Worm (Caenorhabditis elegans) whole organism, L3 larva: Measurements from ENCODE around the gene F54F7.8.

Experiments
- lin-15B ChIP-seq: fragments of 150-350 bp; optimal IDR thresholded peaks from 2 replicates; lab custom pipeline; 2014; ENCODE audit warnings: missing biosample characterization, missing genetic modification characterization
- nhr-237 ChIP-seq: fragments of 150-350 bp; optimal IDR thresholded peaks from 2 replicates; lab custom pipeline; 2014; ENCODE audit warnings: missing biosample characterization, missing genetic modification characterization
- skn-1 ChIP-seq: fragments of 150-350 bp; optimal IDR thresholded peaks from 2 replicates; lab custom pipeline; 2014; ENCODE audit warnings: missing biosample characterization, missing genetic modification characterization
- snpc-4 ChIP-seq: fragments of 150-350 bp; optimal IDR thresholded peaks from 2 replicates; lab custom pipeline; 2014; ENCODE audit warnings: missing biosample characterization, missing genetic modification characterization

DNA sequence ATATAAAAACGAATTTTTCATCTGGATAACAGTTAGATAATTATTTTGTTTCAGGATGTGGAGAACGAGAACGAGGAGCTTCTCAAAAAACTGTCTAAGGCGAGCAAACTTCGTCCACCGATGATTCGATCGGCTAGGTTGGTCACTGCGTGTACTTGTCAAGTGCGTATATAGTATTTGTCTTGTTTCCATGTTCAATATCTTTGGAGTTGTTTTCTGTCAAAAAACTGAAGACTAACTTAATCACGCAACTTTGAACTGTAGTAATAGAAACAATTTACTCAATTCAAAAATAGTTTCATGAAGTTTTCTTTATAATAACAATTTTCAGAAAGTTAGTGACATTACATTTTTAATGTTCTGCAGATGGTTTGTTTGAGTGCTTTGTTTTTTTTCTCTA, 26.1 kb downstream of the F54F7.8 start:
- TF ChIP-seq snpc-4 (tag; lab: Kevin White, UChicago): no peak
- no peak for TF ChIP-seq nhr-237 (tag; lab: Kevin White, UChicago)
- TF ChIP-seq lin-15B (tag; lab: Kevin White, UChicago): no peak
- no peak for TF ChIP-seq skn-1
